Worm (Caenorhabditis elegans) whole organism, L3 larva: ENCODE data around the gene srh-186.

Experiments used
- R02D3.7 ChIP-seq: fragments of 150-350 bp; optimal IDR thresholded peaks from 2 replicates; lab custom pipeline; 2014; ENCODE audit warnings: missing biosample characterization, missing genetic modification characterization
- ZK546.5 ChIP-seq: sonication (generic microtip); optimal IDR thresholded peaks from 2 replicates; lab custom pipeline; 2017; ENCODE audit warnings: missing biosample characterization, missing genetic modification characterization
- aly-2 ChIP-seq: fragments of 150-350 bp; optimal IDR thresholded peaks from 2 replicates; lab custom pipeline; 2014; ENCODE audit warnings: missing biosample characterization, missing genetic modification characterization
- ama-1 ChIP-seq: fragments of 150-350 bp; optimal IDR thresholded peaks from 2 replicates; lab custom pipeline; 2018
- ceh-28 ChIP-seq: fragments of 150-350 bp; optimal IDR thresholded peaks from 2 replicates; lab custom pipeline; 2014; ENCODE audit warnings: missing biosample characterization, missing genetic modification reagents, missing genetic modification characterization
- ceh-82 ChIP-seq: fragments of 150-350 bp; optimal IDR thresholded peaks from 2 replicates; lab custom pipeline; 2014; ENCODE audit warnings: missing biosample characterization, missing genetic modification characterization
- ceh-9 ChIP-seq: sonication (generic microtip); optimal IDR thresholded peaks from 2 replicates; lab custom pipeline; 2018; ENCODE audit warnings: missing biosample characterization, missing genetic modification characterization
- daf-12 ChIP-seq: fragments of 150-350 bp; optimal IDR thresholded peaks from 2 replicates; lab custom pipeline; 2014; ENCODE audit warnings: missing biosample characterization, missing genetic modification reagents, missing genetic modification characterization
- egl-27 ChIP-seq: sonication (generic microtip); optimal IDR thresholded peaks from 4 replicates; lab custom pipeline; 2017; ENCODE audit warnings: missing biosample characterization, missing genetic modification reagents, missing genetic modification characterization
- egl-5 ChIP-seq: fragments of 150-350 bp; optimal IDR thresholded peaks from 2 replicates; lab custom pipeline; 2017; ENCODE audit warnings: missing biosample characterization, missing genetic modification reagents, missing genetic modification characterization, inconsistent platforms
- elt-1 ChIP-seq: fragments of 150-350 bp; optimal IDR thresholded peaks from 2 replicates; lab custom pipeline; 2014; ENCODE audit warnings: missing biosample characterization, missing genetic modification characterization
- eor-1 ChIP-seq, 2 experiments: fragments of 150-350 bp; optimal IDR thresholded peaks; 2 replicates each; lab custom pipeline; 2014 to 2018; ENCODE audit warnings: missing biosample characterization in 2 of 2, missing genetic modification characterization in 2 of 2
- fkh-10 ChIP-seq: sonication (generic microtip); optimal IDR thresholded peaks from 2 replicates; lab custom pipeline; 2017; ENCODE audit warnings: missing biosample characterization, missing genetic modification reagents, missing genetic modification characterization
- fos-1 ChIP-seq: fragments of 150-350 bp; optimal IDR thresholded peaks from 2 replicates; lab custom pipeline; 2014; ENCODE audit warnings: missing biosample characterization, missing genetic modification characterization
- hmg-11 ChIP-seq: sonication (generic microtip); optimal IDR thresholded peaks from 2 replicates; lab custom pipeline; 2016; ENCODE audit warnings: missing genetic modification characterization, missing compliant biosample characterization
- jun-1 ChIP-seq: fragments of 150-350 bp; optimal IDR thresholded peaks from 2 replicates; lab custom pipeline; 2014; ENCODE audit warnings: missing biosample characterization, missing genetic modification reagents, missing genetic modification characterization
- lin-15B ChIP-seq: fragments of 150-350 bp; optimal IDR thresholded peaks from 2 replicates; lab custom pipeline; 2014; ENCODE audit warnings: missing biosample characterization, missing genetic modification characterization
- lin-39 ChIP-seq: fragments of 150-350 bp; optimal IDR thresholded peaks from 2 replicates; lab custom pipeline; 2018; ENCODE audit warnings: missing biosample characterization, missing genetic modification reagents, missing genetic modification characterization
- lsy-12 ChIP-seq: sonication (generic microtip); optimal IDR thresholded peaks from 2 replicates; lab custom pipeline; 2016; ENCODE audit warnings: mild to moderate bottlenecking, missing genetic modification characterization, missing compliant biosample characterization
- mdl-1 ChIP-seq: fragments of 150-350 bp; optimal IDR thresholded peaks from 2 replicates; lab custom pipeline; 2014; ENCODE audit warnings: missing biosample characterization, missing genetic modification characterization
- mml-1 ChIP-seq: fragments of 150-350 bp; sonication (generic microtip); optimal IDR thresholded peaks from 3 replicates; lab custom pipeline; 2014; ENCODE audit warnings: missing biosample characterization, missing genetic modification characterization
- nfya-1 ChIP-seq: sonication (generic microtip); optimal IDR thresholded peaks from 2 replicates; lab custom pipeline; 2017; ENCODE audit warnings: missing genetic modification characterization, mild to moderate bottlenecking, missing compliant biosample characterization, antibody characterized with exemption, moderate library complexity; ENCODE audit not compliant: insufficient read depth
- nhr-11 ChIP-seq: fragments of 150-350 bp; optimal IDR thresholded peaks from 2 replicates; lab custom pipeline; 2014; ENCODE audit warnings: missing biosample characterization, missing genetic modification characterization
- nhr-12 ChIP-seq: fragments of 150-350 bp; optimal IDR thresholded peaks from 2 replicates; lab custom pipeline; 2014; ENCODE audit warnings: missing biosample characterization, missing genetic modification characterization
- nhr-23 ChIP-seq: fragments of 150-350 bp; optimal IDR thresholded peaks from 2 replicates; lab custom pipeline; 2014; ENCODE audit warnings: missing biosample characterization, missing genetic modification reagents, missing genetic modification characterization
- nhr-237 ChIP-seq: fragments of 150-350 bp; optimal IDR thresholded peaks from 2 replicates; lab custom pipeline; 2014; ENCODE audit warnings: missing biosample characterization, missing genetic modification characterization
- nhr-25 ChIP-seq: sonication (generic microtip); optimal IDR thresholded peaks from 2 replicates; lab custom pipeline; 2017; ENCODE audit warnings: missing biosample characterization, missing genetic modification characterization
- nhr-28 ChIP-seq: fragments of 150-350 bp; optimal IDR thresholded peaks from 2 replicates; lab custom pipeline; 2014; ENCODE audit warnings: missing biosample characterization, missing genetic modification characterization
- nhr-43 ChIP-seq: sonication (generic microtip); optimal IDR thresholded peaks from 2 replicates; lab custom pipeline; 2016; ENCODE audit warnings: mild to moderate bottlenecking, missing genetic modification characterization, missing compliant biosample characterization; ENCODE audit not compliant: poor library complexity, severe bottlenecking
- nhr-67 ChIP-seq: fragments of 150-350 bp; optimal IDR thresholded peaks from 2 replicates; lab custom pipeline; 2014; ENCODE audit warnings: missing biosample characterization, missing genetic modification characterization
- nhr-76 ChIP-seq: fragments of 150-350 bp; sonication (generic microtip); optimal IDR thresholded peaks from 5 replicates; lab custom pipeline; 2014; ENCODE audit warnings: missing biosample characterization, missing genetic modification characterization
- nhr-77 ChIP-seq: fragments of 150-350 bp; optimal IDR thresholded peaks from 2 replicates; lab custom pipeline; 2014; ENCODE audit warnings: missing biosample characterization, missing genetic modification characterization
- pha-4 ChIP-seq: fragments of 150-350 bp; optimal IDR thresholded peaks from 2 replicates; lab custom pipeline; 2014; ENCODE audit warnings: missing biosample characterization, missing genetic modification reagents, missing genetic modification characterization
- pqm-1 ChIP-seq: fragments of 150-350 bp; optimal IDR thresholded peaks from 2 replicates; lab custom pipeline; 2017; ENCODE audit warnings: missing biosample characterization, missing genetic modification characterization, inconsistent platforms
- sea-2 ChIP-seq: fragments of 150-350 bp; sonication (generic microtip); optimal IDR thresholded peaks from 4 replicates; lab custom pipeline; 2014; ENCODE audit warnings: missing biosample characterization, missing genetic modification reagents, missing genetic modification characterization
- skn-1 ChIP-seq: fragments of 150-350 bp; optimal IDR thresholded peaks from 2 replicates; lab custom pipeline; 2014; ENCODE audit warnings: missing biosample characterization, missing genetic modification characterization
- snpc-4 ChIP-seq: fragments of 150-350 bp; optimal IDR thresholded peaks from 2 replicates; lab custom pipeline; 2014; ENCODE audit warnings: missing biosample characterization, missing genetic modification characterization
- tbx-2 ChIP-seq: sonication (generic microtip); optimal IDR thresholded peaks from 2 replicates; lab custom pipeline; 2016; ENCODE audit warnings: mild to moderate bottlenecking, missing genetic modification characterization, missing compliant biosample characterization
- unc-39 ChIP-seq: sonication (generic microtip); optimal IDR thresholded peaks from 4 replicates; lab custom pipeline; 2017; ENCODE audit warnings: missing biosample characterization, missing genetic modification characterization
- unc-62 ChIP-seq: fragments of 150-350 bp; sonication (generic microtip); optimal IDR thresholded peaks from 4 replicates; lab custom pipeline; 2014; ENCODE audit warnings: missing biosample characterization, missing genetic modification reagents, missing genetic modification characterization
- ztf-11 ChIP-seq: fragments of 150-350 bp; optimal IDR thresholded peaks from 2 replicates; lab custom pipeline; 2014; ENCODE audit warnings: missing biosample characterization, missing genetic modification characterization
- ztf-4 ChIP-seq: fragments of 150-350 bp; optimal IDR thresholded peaks from 2 replicates; lab custom pipeline; 2014; ENCODE audit warnings: missing biosample characterization, missing genetic modification characterization

The srh-186 gene

ce11 chrV:15967542-15967941 lies 11.9 kb downstream of the srh-186 start, which contains the start of gene sri-1:
Gene sri-1, minus strand, starts transcription at chrV:15967642.
- TF ChIP-seq nhr-76, result no peak
- no peak for TF ChIP-seq mdl-1
- TF ChIP-seq skn-1 (tag; lab: Kevin White, UChicago), result no peak
- TF ChIP-seq ztf-4 (tag; lab: Kevin White, UChicago), result no peak
- TF ChIP-seq pqm-1 (tag; lab: Kevin White, UChicago), result no peak
- TF ChIP-seq nhr-25 (tag; lab: Kevin White, UChicago), result no peak
- no peak for TF ChIP-seq nhr-43
- no peak for TF ChIP-seq jun-1
- TF ChIP-seq ztf-11 (tag; lab: Kevin White, UChicago), result no peak

- no peak for TF ChIP-seq egl-27 (tag; lab: Kevin White, UChicago)
- TF ChIP-seq unc-39 (tag; lab: Kevin White, UChicago), result no peak
- no peak for TF ChIP-seq ZK546.5 (tag; lab: Kevin White, UChicago)
- no peak for TF ChIP-seq eor-1 (tag; optimal IDR thresholded peaks at IDR 0.05; lab: Kevin White, UChicago)
- no peak for TF ChIP-seq nfya-1 (tag; lab: Kevin White, UChicago)
- no peak for TF ChIP-seq mml-1 (tag; lab: Kevin White, UChicago)
- no peak for TF ChIP-seq pqm-1 (tag; lab: Kevin White, UChicago)
- TF ChIP-seq ceh-28 (tag; lab: Kevin White, UChicago), result no peak
- TF ChIP-seq nhr-12 (tag; lab: Kevin White, UChicago), result no peak
- no peak for TF ChIP-seq nhr-28
- no peak for TF ChIP-seq lsy-12
- no peak for TF ChIP-seq R02D3.7 (tag; lab: Kevin White, UChicago)
- no peak for TF ChIP-seq aly-2 (tag; lab: Kevin White, UChicago)
Observed at ce11 chrV:15969653-15970052, 14.1 kb downstream of the srh-186 start, which contains the start of gene F36G9.7. Gene F36G9.7, minus strand, starts transcription at chrV:15969753.

- no peak for TF ChIP-seq unc-39 (tag; lab: Kevin White, UChicago)
- TF ChIP-seq unc-62, result no peak
- TF ChIP-seq elt-1 (tag; lab: Kevin White, UChicago), result no peak
- no peak for TF ChIP-seq snpc-4
- no peak for TF ChIP-seq ceh-9 (tag; lab: Kevin White, UChicago)
- TF ChIP-seq lin-39, result no peak
- TF ChIP-seq nhr-25 (tag; lab: Kevin White, UChicago), result no peak
- no peak for TF ChIP-seq nhr-67 (tag; lab: Kevin White, UChicago)
- no peak for TF ChIP-seq nhr-11 (tag; lab: Kevin White, UChicago)
- TF ChIP-seq ceh-82 (tag; lab: Kevin White, UChicago), result no peak
Observed at ce11 chrV:15970820-15971219, 15.2 kb downstream of the srh-186 start.

- TF ChIP-seq ceh-28 (tag; lab: Kevin White, UChicago) (no peak), nhr-237 (tag; lab: Kevin White, UChicago) (no peak), tbx-2 (no peak), nhr-12 (tag; lab: Kevin White, UChicago) (no peak), ceh-9 (tag; lab: Kevin White, UChicago) (no peak), aly-2 (tag; lab: Kevin White, UChicago) (no peak), pha-4 (tag; lab: Kevin White, UChicago) (no peak), ama-1 (no peak), mml-1 (tag; lab: Kevin White, UChicago) (no peak), nhr-77 (tag; lab: Kevin White, UChicago) (no peak), nhr-28 (no peak), hmg-11 (tag; lab: Kevin White, UChicago) (no peak), ztf-11 (tag; lab: Kevin White, UChicago) (no peak)
Observed at ce11 chrV:15972484-15972883, 16.9 kb downstream of the srh-186 start, which contains the start of gene sru-23. Gene sru-23, minus strand, starts transcription at chrV:15972584.

- TF ChIP-seq fos-1 (tag; lab: Kevin White, UChicago) (no peak), pha-4 (tag; lab: Kevin White, UChicago) (no peak), nhr-28 (no peak), ceh-9 (tag; lab: Kevin White, UChicago) (no peak), lin-15B (tag; lab: Kevin White, UChicago) (no peak), nhr-25 (tag; lab: Kevin White, UChicago) (no peak), lsy-12 (no peak), sea-2 (GFP tag; lab: Kevin White, UChicago) (no peak), snpc-4 (no peak), fkh-10 (no peak), egl-5 (tag; lab: Kevin White, UChicago) (no peak), nhr-67 (tag; lab: Kevin White, UChicago) (no peak), nhr-77 (tag; lab: Kevin White, UChicago) (no peak), daf-12 (tag; lab: Kevin White, UChicago) (no peak), nhr-23 (tag; lab: Kevin White, UChicago) (no peak)
Observed at ce11 chrV:15974836-15975235, 19.2 kb downstream of the srh-186 start, which contains the start of gene sru-22. Gene sru-22, minus strand, starts transcription at chrV:15974936.
